Worm (Caenorhabditis elegans): ENCODE measurements around the gene ZK1058.9.

ce11 chrIII:3898354-3898753 lies 27.7 kb downstream of the ZK1058.9 start:
- TF ChIP-seq akir-1 (GFP tag; optimal IDR thresholded peaks at IDR 0.05) (no peak), lir-1 (GFP tag; conservative IDR thresholded peaks at IDR 0.05) (no peak), madf-6 (GFP tag; IDR thresholded peaks at IDR 0.05) (no peak), lsl-1 (GFP tag; optimal IDR thresholded peaks at IDR 0.05) (no peak), Y67H2A.10 (GFP tag; conservative IDR thresholded peaks at IDR 0.05) (no peak), ztf-26 (tag; optimal IDR thresholded peaks at IDR 0.05) (no peak), snpc-4 (GFP tag; optimal IDR thresholded peaks at IDR 0.05) (no peak), snpc-4 (tag; optimal IDR thresholded peaks at IDR 0.05) (no peak)
